Fruit fly (Drosophila melanogaster): Measurements from ENCODE around the gene CG18259.

CG18259 gene

dm6 chrX:18812111-18812510 is 28.8 kb upstream of the CG18259 start:
- peak; percentile 72 for TF ChIP-seq CG12155 (GFP tag; optimal IDR thresholded peaks at IDR 0.05)
- peak in 1 of 2 experiments; percentile 15 for TF ChIP-seq Hr51 (GFP tag; optimal IDR thresholded peaks at IDR 0.05)
- TF ChIP-seq Hr78 (GFP tag; optimal IDR thresholded peaks at IDR 0.05) = peak in 1 of 2 experiments; percentile 31
- TF ChIP-seq Gsc (GFP tag; IDR thresholded peaks at IDR 0.05) = no peak
- no peak for TF ChIP-seq CG1832 (GFP tag; optimal IDR thresholded peaks at IDR 0.05)
- peak; percentile 76 for TF ChIP-seq pfk (GFP tag; optimal IDR thresholded peaks at IDR 0.05)

dm6 chrX:18806365-18806764 is 23.1 kb upstream of the CG18259 start, which contains the start of gene CG7058:
Gene CG7058 (plus strand): TSS chrX:18806694.
- TF ChIP-seq btn (GFP tag; optimal IDR thresholded peaks at IDR 0.05) (no peak), mirr (GFP tag; optimal IDR thresholded peaks at IDR 0.05) (no peak), CG10366 (GFP tag; IDR thresholded peaks at IDR 0.05) (no peak), tgo (GFP tag; IDR thresholded peaks at IDR 0.05) (no peak), CG11504 (tag; optimal IDR thresholded peaks at IDR 0.05) (no peak), CG18011 (GFP tag; optimal IDR thresholded peaks at IDR 0.05) (no peak), CG5245 (GFP tag; optimal IDR thresholded peaks at IDR 0.05) (no peak), nerfin-1 (tag; optimal IDR thresholded peaks at IDR 0.05) (peak; percentile 2), CG30020 (tag; optimal IDR thresholded peaks at IDR 0.05) (no peak), sug (tag; optimal IDR thresholded peaks at IDR 0.05) (no peak), Lpt (GFP tag; optimal IDR thresholded peaks at IDR 0.05) (no peak), dysf (GFP tag; IDR thresholded peaks at IDR 0.05) (no peak), knrl (GFP tag; IDR thresholded peaks at IDR 0.05; ENCODE audit: partially characterized antibody) (no peak), dm (GFP tag; optimal IDR thresholded peaks at IDR 0.05) (no peak), hth (optimal IDR thresholded peaks at IDR 0.05) (no peak), Nf-YC (tag; optimal IDR thresholded peaks at IDR 0.05) (no peak), HmgZ (tag; optimal IDR thresholded peaks at IDR 0.05) (no peak), CG9727 (GFP tag; optimal IDR thresholded peaks at IDR 0.05) (no peak), gsb (GFP tag; IDR thresholded peaks at IDR 0.05) (no peak), lab (GFP tag; optimal IDR thresholded peaks at IDR 0.05) (no peak), al (GFP tag; IDR thresholded peaks at IDR 0.05) (no peak), CG11093 (GFP tag; IDR thresholded peaks at IDR 0.05) (no peak), B-H2 (GFP tag; optimal IDR thresholded peaks at IDR 0.05) (no peak), Elba2 (GFP tag; optimal IDR thresholded peaks at IDR 0.05) (peak; percentile 23), CG31388 (GFP tag; optimal IDR thresholded peaks at IDR 0.05) (no peak), CG9437 (GFP tag; optimal IDR thresholded peaks at IDR 0.05) (no peak), unc-4 (GFP tag; IDR thresholded peaks at IDR 0.05; ENCODE audit: partially characterized antibody) (no peak), CG4707 (GFP tag; optimal IDR thresholded peaks at IDR 0.05) (no peak), h (optimal IDR thresholded peaks at IDR 0.05) (no peak), CG3281 (GFP tag; optimal IDR thresholded peaks at IDR 0.05) (no peak), crp (GFP tag; optimal IDR thresholded peaks at IDR 0.05) (peak in 1 of 2 experiments; percentile 37), ab (GFP tag; optimal IDR thresholded peaks at IDR 0.05) (no peak), CG31365 (tag; optimal IDR thresholded peaks at IDR 0.05) (no peak), ewg (GFP tag; optimal IDR thresholded peaks at IDR 0.05) (peak; percentile 34), Bgb (GFP tag; IDR thresholded peaks at IDR 0.05; ENCODE audit: partially characterized antibody) (no peak), Drgx (GFP tag; IDR thresholded peaks at IDR 0.05) (no peak), Chrac-16 (GFP tag; optimal IDR thresholded peaks at IDR 0.05) (no peak), CG14441 (GFP tag; IDR thresholded peaks at IDR 0.05) (no peak), CG1832 (GFP tag; optimal IDR thresholded peaks at IDR 0.05) (no peak), ac (GFP tag; optimal IDR thresholded peaks at IDR 0.05) (no peak), CG17612 (GFP tag; IDR thresholded peaks at IDR 0.05) (no peak), odd (GFP tag; optimal IDR thresholded peaks at IDR 0.05) (no peak), CG13296 (GFP tag; optimal IDR thresholded peaks at IDR 0.05) (no peak), pita (GFP tag; optimal IDR thresholded peaks at IDR 0.05) (no peak), CG2875 (GFP tag; optimal IDR thresholded peaks at IDR 0.05) (no peak)

Measured in whole organism, embryonic.